Fruit fly (Drosophila melanogaster) whole organism, wandering third instar larva: ENCODE results near the gene spen.

ENCODE experiments used
- CG9705 ChIP-seq: fragments of 200-800 bp; sonication (Bioruptor generic); optimal IDR thresholded peaks from 2 replicates; lab custom pipeline; 2018; ENCODE audit warnings: missing biosample characterization, mild to moderate bottlenecking, missing genetic modification characterization
- N ChIP-seq: fragments of >200 bp; optimal IDR thresholded peaks from 2 replicates; lab custom pipeline; 2018; ENCODE audit warnings: missing biosample characterization, missing external identifiers, missing genetic modification characterization
- OdsH ChIP-seq: fragments of 200-800 bp; sonication (Bioruptor generic); optimal IDR thresholded peaks from 2 replicates; lab custom pipeline; 2016; ENCODE audit warnings: missing biosample characterization, mild to moderate bottlenecking, missing genetic modification characterization
- Vsx2 ChIP-seq: fragments of 200-300, 225-300 bp; sonication (Bioruptor generic); optimal IDR thresholded peaks from 2 replicates; lab custom pipeline; 2018; ENCODE audit warnings: missing biosample characterization, missing genetic modification characterization; ENCODE audit not compliant: partially characterized antibody
- fru ChIP-seq: fragments of 200-800 bp; sonication (Bioruptor generic); optimal IDR thresholded peaks from 3 replicates; lab custom pipeline; 2016; ENCODE audit warnings: missing biosample characterization, mild to moderate bottlenecking, missing genetic modification characterization
- psq ChIP-seq: fragments of 200-800 bp; sonication (Bioruptor generic); optimal IDR thresholded peaks from 3 replicates; lab custom pipeline; 2017; ENCODE audit warnings: missing biosample characterization, mild to moderate bottlenecking, missing genetic modification characterization, moderate library complexity
- usp ChIP-seq: fragments of >200 bp; optimal IDR thresholded peaks from 2 replicates; lab custom pipeline; 2017; ENCODE audit warnings: missing biosample characterization, missing genetic modification characterization

- TF ChIP-seq OdsH (peak; percentile 90), psq (GFP tag; lab: Kevin White, UChicago) (peak; percentile 83), CG9705 (GFP tag; lab: Kevin White, UChicago) (peak; percentile 83), N (GFP tag; lab: Kevin White, UChicago) (no peak), usp (GFP tag; lab: Kevin White, UChicago) (no peak), fru (GFP tag; lab: Kevin White, UChicago) (peak; percentile 88), Vsx2 (peak; percentile 76)
Measured at dm6 chr2L:166115-167069, 7.6 kb downstream of the spen start.
